Worm (Caenorhabditis elegans) whole organism, L1 larva: ENCODE measurements around the gene H19J13.2.

Source experiments
- C04F5.9 ChIP-seq: sonication (generic microtip); optimal IDR thresholded peaks from 2 replicates; lab custom pipeline; 2016; ENCODE audit warnings: missing genetic modification characterization, missing compliant biosample characterization
- egl-27 ChIP-seq, 2 experiments: fragments of 150-350 bp in 1 of 2; sonication (generic microtip); optimal IDR thresholded peaks; 3 replicates each; lab custom pipeline; 2017 to 2018; ENCODE audit warnings: missing biosample characterization in 2 of 2, missing genetic modification characterization in 2 of 2, missing genetic modification reagents in 2 of 2
- irx-1 ChIP-seq: sonication (generic microtip); optimal IDR thresholded peaks from 2 replicates; lab custom pipeline; 2016; ENCODE audit warnings: missing genetic modification characterization, missing compliant biosample characterization
- mdl-1 ChIP-seq, 2 experiments: fragments of 150-350 bp; optimal IDR thresholded peaks; 2 replicates each; lab custom pipeline; 2014 to 2017; ENCODE audit warnings: missing biosample characterization in 2 of 2, missing genetic modification characterization in 2 of 2, inconsistent platforms in 1 of 2
- nhr-237 ChIP-seq: fragments of 150-350 bp; optimal IDR thresholded peaks from 2 replicates; lab custom pipeline; 2014; ENCODE audit warnings: missing biosample characterization, missing genetic modification characterization
- nhr-76 ChIP-seq: sonication (generic microtip); optimal IDR thresholded peaks from 2 replicates; lab custom pipeline; 2017; ENCODE audit warnings: missing biosample characterization, missing genetic modification characterization
- nhr-77 ChIP-seq: fragments of 150-350 bp; optimal IDR thresholded peaks from 2 replicates; lab custom pipeline; 2014; ENCODE audit warnings: missing biosample characterization, missing genetic modification characterization
- pax-3 ChIP-seq: fragments of 200-800 bp; sonication (Bioruptor generic); optimal IDR thresholded peaks from 2 replicates; lab custom pipeline; 2018; ENCODE audit warnings: mild to moderate bottlenecking, missing genetic modification characterization, moderate library complexity, missing compliant biosample characterization
- sptf-1 ChIP-seq: fragments of 150-350 bp; optimal IDR thresholded peaks from 2 replicates; lab custom pipeline; 2014; ENCODE audit warnings: missing biosample characterization, missing genetic modification characterization
- unc-62 ChIP-seq: fragments of 150-350 bp; optimal IDR thresholded peaks from 2 replicates; lab custom pipeline; 2014; ENCODE audit warnings: missing biosample characterization, missing genetic modification reagents, missing genetic modification characterization
- zag-1 ChIP-seq: fragments of 150-350 bp; optimal IDR thresholded peaks from 2 replicates; lab custom pipeline; 2014; ENCODE audit warnings: missing biosample characterization, missing genetic modification characterization

- TF ChIP-seq mdl-1 (tag; optimal IDR thresholded peaks at IDR 0.05; lab: Kevin White, UChicago), result no peak
- no peak for TF ChIP-seq nhr-77 (tag; lab: Kevin White, UChicago)
- TF ChIP-seq egl-27 (tag; optimal IDR thresholded peaks at IDR 0.05; lab: Kevin White, UChicago), result no peak
- TF ChIP-seq nhr-237, result no peak
- no peak for TF ChIP-seq unc-62 (GFP tag; lab: Kevin White, UChicago)
- TF ChIP-seq nhr-76 (tag; lab: Kevin White, UChicago), result no peak
- no peak for TF ChIP-seq irx-1 (tag; lab: Kevin White, UChicago)
- no peak for TF ChIP-seq C04F5.9
- TF ChIP-seq zag-1 (tag; lab: Kevin White, UChicago), result no peak
- no peak for TF ChIP-seq pax-3 (tag; lab: Kevin White, UChicago)
- TF ChIP-seq sptf-1 (tag; lab: Kevin White, UChicago), result no peak
These were observed 9.1 kb upstream of the H19J13.2 start, which contains the start of gene C04B4.2 for ce11 chrX:12282911-12283310.
